Worm (Caenorhabditis elegans) whole organism, young adult: Measurements from ENCODE around the gene sru-9.

Experiments
- nhr-80 ChIP-seq: sonication (generic microtip); optimal IDR thresholded peaks from 2 replicates; lab custom pipeline; 2016; ENCODE audit warnings: missing genetic modification characterization, missing compliant biosample characterization
- pbrm-1 ChIP-seq: fragments of 200-800 bp; sonication (Bioruptor generic); IDR thresholded peaks from 2 replicates; pipeline ENCODE4 v1.3.6; 2022; ENCODE audit warnings: missing genetic modification reagents, missing genetic modification characterization, missing compliant biosample characterization
- snpc-3.4 ChIP-seq: sonication (generic microtip); optimal IDR thresholded peaks from 2 replicates; lab custom pipeline; 2017; ENCODE audit warnings: missing genetic modification characterization, mild to moderate bottlenecking, missing compliant biosample characterization, antibody characterized with exemption, moderate library complexity, missing genotype, missing genetic modification reagents

sru-9 gene

ce11 chrIV:13639027-13639426, 50.2 kb downstream of the sru-9 start, which contains the start of gene ugt-22:
ugt-22 (plus strand) TSS chrIV:13639260.
- TF ChIP-seq pbrm-1 (GFP tag; lab: Robert Waterston, UW) (no peak), snpc-3.4 (tag; lab: Kevin White, UChicago) (no peak), nhr-80 (tag; lab: Kevin White, UChicago) (peak; percentile 50)
- TF ChIP-seq, all 124 proteins: peak for 1
